Fruit fly (Drosophila melanogaster): ENCODE results near the gene Nna1.

The Nna1 gene

dm6 chrX:13717982-13718402 is 25.9 kb downstream of the Nna1 start, which contains the start of gene Nadsyn:
Gene Nadsyn, minus strand, starts transcription at chrX:13718285.
- TF ChIP-seq Dfd (GFP tag; optimal IDR thresholded peaks at IDR 0.05) = no peak
- no peak for TF ChIP-seq foxo (GFP tag; optimal IDR thresholded peaks at IDR 0.05)
- TF ChIP-seq sage (GFP tag; optimal IDR thresholded peaks at IDR 0.05) = no peak
- TF ChIP-seq Hnf4 (GFP tag; optimal IDR thresholded peaks at IDR 0.05) = no peak
- no peak for TF ChIP-seq fru (GFP tag; optimal IDR thresholded peaks at IDR 0.05)
- no peak for TF ChIP-seq Hr83 (GFP tag; optimal IDR thresholded peaks at IDR 0.05; ENCODE audit: poor library complexity, severe bottlenecking)
- no peak for TF ChIP-seq dl (GFP tag; optimal IDR thresholded peaks at IDR 0.05; ENCODE audit: insufficient read depth in 1 of 2, partially characterized antibody in 2 of 2)
- TF ChIP-seq h (GFP tag; optimal IDR thresholded peaks at IDR 0.05) = no peak
- TF ChIP-seq Vsx2 (GFP tag; optimal IDR thresholded peaks at IDR 0.05; ENCODE audit: partially characterized antibody) = no peak
- no peak for TF ChIP-seq dmrt93B (GFP tag; optimal IDR thresholded peaks at IDR 0.05)
- no peak for TF ChIP-seq psq (GFP tag; optimal IDR thresholded peaks at IDR 0.05)
- no peak for TF ChIP-seq CG32264 (GFP tag; optimal IDR thresholded peaks at IDR 0.05)
- no peak for TF ChIP-seq dsf (GFP tag; optimal IDR thresholded peaks at IDR 0.05; ENCODE audit: borderline replicate concordance)
- TF ChIP-seq pan (optimal IDR thresholded peaks at IDR 0.05) = no peak
- no peak for TF ChIP-seq Jra (GFP tag; optimal IDR thresholded peaks at IDR 0.05)
- TF ChIP-seq Dif (GFP tag; optimal IDR thresholded peaks at IDR 0.05; ENCODE audit: partially characterized antibody) = no peak
- no peak for TF ChIP-seq rgr (GFP tag; optimal IDR thresholded peaks at IDR 0.05)
- no peak for TF ChIP-seq HLH106 (tag; optimal IDR thresholded peaks at IDR 0.05)

- TF ChIP-seq OdsH (GFP tag; optimal IDR thresholded peaks at IDR 0.05) (no peak), Myc (optimal IDR thresholded peaks at IDR 0.05) (peak; percentile 36), N (GFP tag; optimal IDR thresholded peaks at IDR 0.05) (no peak), Abd-B (GFP tag; optimal IDR thresholded peaks at IDR 0.05) (no peak), psq (GFP tag; optimal IDR thresholded peaks at IDR 0.05) (peak; percentile 72), Sp1 (GFP tag; optimal IDR thresholded peaks at IDR 0.05) (no peak), Rel (GFP tag; optimal IDR thresholded peaks at IDR 0.05) (no peak), Rel (tag; optimal IDR thresholded peaks at IDR 0.05) (no peak), dmrt93B (GFP tag; optimal IDR thresholded peaks at IDR 0.05) (no peak), ey (GFP tag; optimal IDR thresholded peaks at IDR 0.05) (no peak)
Observed at dm6 chrX:13721934-13722333, 29.8 kb downstream of the Nna1 start, which contains the start of the genes Mrgn1 and mus101. Gene Mrgn1, minus strand, starts transcription at chrX:13721977. Gene mus101, plus strand, starts transcription at chrX:13722246.

dm6 chrX:13734866-13735265 is 42.8 kb downstream of the Nna1 start:
- TF ChIP-seq rgr (GFP tag; optimal IDR thresholded peaks at IDR 0.05) (no peak), CrebA (GFP tag; optimal IDR thresholded peaks at IDR 0.05; ENCODE audit: borderline replicate concordance) (no peak), sv (GFP tag; optimal IDR thresholded peaks at IDR 0.05) (no peak), psq (GFP tag; optimal IDR thresholded peaks at IDR 0.05) (peak; percentile 10), ey (GFP tag; optimal IDR thresholded peaks at IDR 0.05) (no peak), tai (GFP tag; optimal IDR thresholded peaks at IDR 0.05) (no peak), Dfd (GFP tag; optimal IDR thresholded peaks at IDR 0.05) (no peak), woc (GFP tag; optimal IDR thresholded peaks at IDR 0.05) (peak; percentile 10), GATAd (GFP tag; optimal IDR thresholded peaks at IDR 0.05) (no peak), brk (GFP tag; optimal IDR thresholded peaks at IDR 0.05) (no peak), Hr83 (GFP tag; optimal IDR thresholded peaks at IDR 0.05; ENCODE audit: poor library complexity, severe bottlenecking) (no peak), CG32264 (GFP tag; optimal IDR thresholded peaks at IDR 0.05) (no peak), HLH106 (tag; optimal IDR thresholded peaks at IDR 0.05) (no peak), OdsH (GFP tag; optimal IDR thresholded peaks at IDR 0.05) (peak; percentile 46), sage (GFP tag; optimal IDR thresholded peaks at IDR 0.05) (no peak), Sp1 (GFP tag; optimal IDR thresholded peaks at IDR 0.05) (no peak), Mio (GFP tag; optimal IDR thresholded peaks at IDR 0.05) (no peak), foxo (GFP tag; optimal IDR thresholded peaks at IDR 0.05) (no peak), Dif (GFP tag; optimal IDR thresholded peaks at IDR 0.05; ENCODE audit: partially characterized antibody) (no peak), Jra (GFP tag; optimal IDR thresholded peaks at IDR 0.05) (no peak)
